Worm (Caenorhabditis elegans): ENCODE data around the gene Y105C5A.1274.
A peak's percentile ranks its signal among the peaks of the same experiment; 100 is the strongest.
"Not testable (repeated sequence)": the region's sequence is repeated elsewhere in the genome, so short reads cannot be mapped to it uniquely, and the experiment has no call there.

Gene Y105C5A.1274

ce11 chrIV:15634240-15634789 lies at the start of gene Y105C5A.1274:
Gene Y105C5A.1274, plus strand, starts transcription at chrIV:15634739.
- TF ChIP-seq sma-3 (GFP tag; optimal IDR thresholded peaks at IDR 0.05); ztf-4 (tag; optimal IDR thresholded peaks at IDR 0.05); lin-11 (tag; optimal IDR thresholded peaks at IDR 0.05): not testable (repeated sequence)

ce11 chrIV:15588879-15589278 lies 45.7 kb upstream of the Y105C5A.1274 start:
- no peak for TF ChIP-seq nhr-77 (tag; optimal IDR thresholded peaks at IDR 0.05)
- no peak for TF ChIP-seq nhr-12 (tag; optimal IDR thresholded peaks at IDR 0.05)
- no peak for TF ChIP-seq aly-2 (tag; optimal IDR thresholded peaks at IDR 0.05)
- no peak for TF ChIP-seq sma-9 (GFP tag; optimal IDR thresholded peaks at IDR 0.05)
- TF ChIP-seq sma-9 (tag; optimal IDR thresholded peaks at IDR 0.05), result no peak
- TF ChIP-seq nhr-25 (tag; optimal IDR thresholded peaks at IDR 0.05), result no peak
- TF ChIP-seq nhr-237 (tag; optimal IDR thresholded peaks at IDR 0.05), result no peak
- no peak for TF ChIP-seq nhr-21 (tag; optimal IDR thresholded peaks at IDR 0.05)
- no peak for TF ChIP-seq crh-2 (tag; optimal IDR thresholded peaks at IDR 0.05)
- no peak for TF ChIP-seq elt-1 (tag; optimal IDR thresholded peaks at IDR 0.05)
- no peak for TF ChIP-seq Y55F3AM.14 (GFP tag; optimal IDR thresholded peaks at IDR 0.05)
- TF ChIP-seq fos-1 (tag; optimal IDR thresholded peaks at IDR 0.05), result no peak
- no peak for TF ChIP-seq lsy-2 (tag; optimal IDR thresholded peaks at IDR 0.05)
- TF ChIP-seq F13H6.1 (tag; optimal IDR thresholded peaks at IDR 0.05), result no peak
- TF ChIP-seq skn-1 (tag; optimal IDR thresholded peaks at IDR 0.05), result no peak

- not testable (repeated sequence) for TF ChIP-seq lsy-2, ceh-82, elt-3 (tag; optimal IDR thresholded peaks at IDR 0.05)
Observed at ce11 chrIV:15590397-15590796, 44.1 kb upstream of the Y105C5A.1274 start, which contains the start of gene abu-5. Gene abu-5, plus strand, starts transcription at chrIV:15590697.

ce11 chrIV:15591975-15592374 lies 42.6 kb upstream of the Y105C5A.1274 start:
- no peak for TF ChIP-seq blmp-1 (tag; optimal IDR thresholded peaks at IDR 0.05; ENCODE audit: insufficient read depth)
- TF ChIP-seq ztf-1 (GFP tag; conservative IDR thresholded peaks at IDR 0.05), result no peak
- TF ChIP-seq ceh-16 (tag; optimal IDR thresholded peaks at IDR 0.05), result no peak
- TF ChIP-seq lsy-2 (tag; optimal IDR thresholded peaks at IDR 0.05), result no peak
- no peak for TF ChIP-seq lin-11 (tag; optimal IDR thresholded peaks at IDR 0.05)
- no peak for TF ChIP-seq fos-1 (tag; optimal IDR thresholded peaks at IDR 0.05)
- TF ChIP-seq lin-13 (GFP tag; optimal IDR thresholded peaks at IDR 0.05), result no peak
- no peak for TF ChIP-seq nhr-129 (tag; optimal IDR thresholded peaks at IDR 0.05)
- TF ChIP-seq F13H6.1 (tag; optimal IDR thresholded peaks at IDR 0.05), result no peak
- no peak for TF ChIP-seq mab-5 (tag; optimal IDR thresholded peaks at IDR 0.05)
- TF ChIP-seq sem-4 (tag; optimal IDR thresholded peaks at IDR 0.05), result no peak
- TF ChIP-seq unc-62 (GFP tag; optimal IDR thresholded peaks at IDR 0.05), result no peak
- TF ChIP-seq ZK546.5 (tag; optimal IDR thresholded peaks at IDR 0.05), result no peak

- TF ChIP-seq gmeb-1 (tag; optimal IDR thresholded peaks at IDR 0.05), result no peak
- peak; percentile 27 for TF ChIP-seq fos-1 (tag; optimal IDR thresholded peaks at IDR 0.05)
- TF ChIP-seq dmd-4 (tag; optimal IDR thresholded peaks at IDR 0.05), result no peak
- TF ChIP-seq elt-3 (tag; optimal IDR thresholded peaks at IDR 0.05), result no peak
- TF ChIP-seq aly-2 (tag; optimal IDR thresholded peaks at IDR 0.05), result no peak
- no peak for TF ChIP-seq nhr-6 (tag; optimal IDR thresholded peaks at IDR 0.05)
- no peak for TF ChIP-seq ama-1 (optimal IDR thresholded peaks at IDR 0.05)
Observed at ce11 chrIV:15593078-15593477, 41.5 kb upstream of the Y105C5A.1274 start.

- not testable (repeated sequence) for TF ChIP-seq ZK546.5, unc-39, mab-5 (tag; optimal IDR thresholded peaks at IDR 0.05)
Observed at ce11 chrIV:15594935-15595620, 39.5 kb upstream of the Y105C5A.1274 start, which contains the start of the genes pqn-78 and pqn-79. Gene pqn-78, minus strand, starts transcription at chrIV:15595035. Gene pqn-79, plus strand, starts transcription at chrIV:15595570.

All from whole organism, L2 larva.